Worm (Caenorhabditis elegans): ENCODE measurements around the gene nspg-6.

Gene nspg-6

DNA sequence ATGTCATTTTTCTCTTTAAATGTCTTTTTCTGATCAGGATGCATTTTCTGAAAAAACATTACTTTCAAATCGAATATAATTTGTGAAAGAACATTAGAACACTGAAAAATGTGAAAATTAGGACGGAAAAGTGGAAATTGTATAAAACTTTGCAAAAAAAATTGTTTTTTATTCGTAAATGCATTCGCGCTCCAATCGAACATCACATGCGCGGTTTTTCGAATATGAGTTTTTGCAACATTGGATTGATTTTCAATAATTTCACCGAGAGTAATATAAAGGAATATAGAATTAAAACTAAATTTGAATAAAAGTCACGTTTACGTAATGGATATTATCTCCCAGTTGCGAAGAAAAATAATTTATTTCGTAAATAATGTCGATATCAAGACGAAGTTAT is 37.5 kb downstream of the nspg-6 start, which contains the start of the genes spot-1 and B0361.11 (continued):
- no peak for TF ChIP-seq efl-3 (GFP tag; optimal IDR thresholded peaks at IDR 0.05)
- TF ChIP-seq nhr-11 (tag; optimal IDR thresholded peaks at IDR 0.05), result no peak
- TF ChIP-seq egl-27 (tag; optimal IDR thresholded peaks at IDR 0.05), result no peak
- no peak for TF ChIP-seq C34B4.2 (tag; optimal IDR thresholded peaks at IDR 0.05)
- no peak for TF ChIP-seq ceh-8 (GFP tag; optimal IDR thresholded peaks at IDR 0.05)
- peak; percentile 55 for TF ChIP-seq blmp-1 (tag; optimal IDR thresholded peaks at IDR 0.05)
- peak; percentile 23 to 58 (median 50) for TF ChIP-seq ceh-82 (tag; optimal IDR thresholded peaks at IDR 0.05)
- TF ChIP-seq tbx-2 (tag; optimal IDR thresholded peaks at IDR 0.05), result peak; percentile 69
- no peak for TF ChIP-seq nhr-237 (tag; optimal IDR thresholded peaks at IDR 0.05)
- TF ChIP-seq ceh-88 (GFP tag; IDR thresholded peaks at IDR 0.05), result no peak
- TF ChIP-seq C04F5.9 (tag; optimal IDR thresholded peaks at IDR 0.05), result peak; percentile 31
- TF ChIP-seq lir-3 (tag; optimal IDR thresholded peaks at IDR 0.05; ENCODE audit: poor library complexity), result peak; percentile 41
- no peak for TF ChIP-seq mab-9 (GFP tag; IDR thresholded peaks at IDR 0.05)
- peak; percentile 0 for TF ChIP-seq sox-4 (tag; optimal IDR thresholded peaks at IDR 0.05)
- TF ChIP-seq nhr-76 (tag; optimal IDR thresholded peaks at IDR 0.05), result no peak
- no peak for TF ChIP-seq ztf-11 (tag; optimal IDR thresholded peaks at IDR 0.05)
- no peak for TF ChIP-seq fkh-8 (tag; optimal IDR thresholded peaks at IDR 0.05)
- no peak for TF ChIP-seq tlp-1 (tag; optimal IDR thresholded peaks at IDR 0.05)
- TF ChIP-seq C16A3.4 (tag; optimal IDR thresholded peaks at IDR 0.05), result peak; percentile 72
- TF ChIP-seq hlh-4 (tag; optimal IDR thresholded peaks at IDR 0.05), result no peak
- TF ChIP-seq nhr-77 (tag; optimal IDR thresholded peaks at IDR 0.05), result no peak
- no peak for TF ChIP-seq nhr-84 (tag; optimal IDR thresholded peaks at IDR 0.05)
- TF ChIP-seq unc-86 (tag; optimal IDR thresholded peaks at IDR 0.05), result peak; percentile 31
- peak; percentile 22 for TF ChIP-seq egl-13 (tag; optimal IDR thresholded peaks at IDR 0.05)
- TF ChIP-seq ces-1 (GFP tag; optimal IDR thresholded peaks at IDR 0.05), result no peak
- TF ChIP-seq lin-13 (GFP tag; optimal IDR thresholded peaks at IDR 0.05), result peak; percentile 53
- no peak for TF ChIP-seq Y116A8C.19 (tag; optimal IDR thresholded peaks at IDR 0.05; ENCODE audit: borderline replicate concordance)
- peak; percentile 93 to 97 (median 97) for TF ChIP-seq dpl-1 (GFP tag; optimal IDR thresholded peaks at IDR 0.05)
- TF ChIP-seq unc-98 (GFP tag; IDR thresholded peaks at IDR 0.05), result no peak
- no peak for TF ChIP-seq fkh-10 (GFP tag; optimal IDR thresholded peaks at IDR 0.05)
- no peak for TF ChIP-seq aly-2 (tag; optimal IDR thresholded peaks at IDR 0.05)

DNA sequence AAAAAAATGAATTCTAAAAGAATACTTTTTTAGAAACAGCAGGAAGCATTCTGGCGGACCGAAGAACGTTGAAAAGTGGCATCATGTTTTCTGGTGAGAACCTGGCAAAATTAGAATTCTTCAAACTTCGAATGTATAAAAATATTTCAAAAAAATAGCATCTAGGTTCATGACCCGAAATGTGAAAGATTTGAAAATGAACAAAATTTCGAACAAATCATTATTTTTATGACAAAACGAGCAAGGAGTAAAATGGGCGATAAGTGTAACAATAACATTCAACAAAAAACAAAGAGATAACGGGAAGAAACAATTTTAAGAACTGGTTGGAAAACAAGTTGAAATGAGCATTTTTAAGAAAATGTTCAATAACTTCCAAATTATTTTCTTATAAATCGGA is 39.5 kb downstream of the nspg-6 start, which contains the start of gene psd-1:
Gene psd-1, minus strand, starts transcription at position 101 of the 400 bp plus-strand sequence.
- TF ChIP-seq ceh-8 (GFP tag; optimal IDR thresholded peaks at IDR 0.05) (no peak), nhr-237 (tag; optimal IDR thresholded peaks at IDR 0.05) (no peak), snu-23 (GFP tag; optimal IDR thresholded peaks at IDR 0.05) (no peak), nhr-71 (tag; optimal IDR thresholded peaks at IDR 0.05) (no peak), pag-3 (tag; optimal IDR thresholded peaks at IDR 0.05; ENCODE audit: borderline replicate concordance, insufficient read depth) (no peak), vab-15 (tag; optimal IDR thresholded peaks at IDR 0.05) (no peak), zag-1 (tag; optimal IDR thresholded peaks at IDR 0.05) (no peak), F16B12.6 (tag; optimal IDR thresholded peaks at IDR 0.05) (no peak)

DNA sequence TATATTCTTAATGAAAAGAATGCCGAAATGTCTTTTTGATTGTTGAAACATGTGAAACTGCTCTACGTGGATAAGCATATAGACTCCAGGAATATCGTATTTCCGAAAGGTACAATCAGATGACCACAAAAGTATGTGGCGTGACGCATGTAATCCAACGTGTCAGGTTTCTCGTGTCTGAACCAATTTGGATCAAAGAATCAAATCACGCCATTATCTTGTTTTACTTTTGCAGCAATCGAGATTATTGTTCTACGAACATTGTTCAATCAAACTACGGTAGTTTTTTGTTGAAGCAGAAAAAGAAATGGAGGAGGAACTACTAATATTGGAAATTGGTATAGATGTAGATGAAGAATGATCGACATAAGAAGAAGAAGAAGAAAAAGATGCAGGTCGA is 41.1 kb downstream of the nspg-6 start:
- TF ChIP-seq nhr-20 (tag; optimal IDR thresholded peaks at IDR 0.05), result peak; percentile 77
- TF ChIP-seq F16B12.6 (tag; optimal IDR thresholded peaks at IDR 0.05), result no peak
- TF ChIP-seq lin-35 (GFP tag; optimal IDR thresholded peaks at IDR 0.05), result peak in 1 of 2 experiments; percentile 44
- TF ChIP-seq nhr-71 (tag; optimal IDR thresholded peaks at IDR 0.05), result peak; percentile 67
- 0 out of 2 replicates have a peak, but pooled peaks have one; percentile 28 for TF ChIP-seq nhr-19 (GFP tag; conservative IDR thresholded peaks at IDR 0.05)
- TF ChIP-seq efl-1 (optimal IDR thresholded peaks at IDR 0.05), result no peak
- TF ChIP-seq efl-1 (GFP tag; optimal IDR thresholded peaks at IDR 0.05 in 1 of 2), result peak in 1 of 2 experiments; percentile 72
- TF ChIP-seq ceh-90 (tag; optimal IDR thresholded peaks at IDR 0.05), result no peak
- TF ChIP-seq unc-30 (tag; optimal IDR thresholded peaks at IDR 0.05), result no peak
- TF ChIP-seq jun-1 (tag; optimal IDR thresholded peaks at IDR 0.05), result no peak
- TF ChIP-seq fkh-4 (tag; optimal IDR thresholded peaks at IDR 0.05; ENCODE audit: borderline replicate concordance), result no peak
- TF ChIP-seq efl-3 (GFP tag; optimal IDR thresholded peaks at IDR 0.05), result no peak
- TF ChIP-seq snu-23 (GFP tag; optimal IDR thresholded peaks at IDR 0.05), result peak; percentile 34
- TF ChIP-seq tbx-2 (tag; optimal IDR thresholded peaks at IDR 0.05), result peak; percentile 38
- TF ChIP-seq nhr-90 (tag; optimal IDR thresholded peaks at IDR 0.05; ENCODE audit: poor library complexity), result peak; percentile 46
- TF ChIP-seq mep-1 (tag; optimal IDR thresholded peaks at IDR 0.05), result peak; percentile 35
- peak; percentile 82 for TF ChIP-seq nhr-85 (tag)
- TF ChIP-seq nhr-84 (tag; optimal IDR thresholded peaks at IDR 0.05), result no peak
- no peak for TF ChIP-seq egl-27 (tag; optimal IDR thresholded peaks at IDR 0.05)
- peak; percentile 55 for TF ChIP-seq lin-14 (GFP tag; optimal IDR thresholded peaks at IDR 0.05)
- TF ChIP-seq nhr-47 (tag; optimal IDR thresholded peaks at IDR 0.05), result peak; percentile 12
